Worm (Caenorhabditis elegans): ENCODE data around the gene T13C2.7.

DNA sequence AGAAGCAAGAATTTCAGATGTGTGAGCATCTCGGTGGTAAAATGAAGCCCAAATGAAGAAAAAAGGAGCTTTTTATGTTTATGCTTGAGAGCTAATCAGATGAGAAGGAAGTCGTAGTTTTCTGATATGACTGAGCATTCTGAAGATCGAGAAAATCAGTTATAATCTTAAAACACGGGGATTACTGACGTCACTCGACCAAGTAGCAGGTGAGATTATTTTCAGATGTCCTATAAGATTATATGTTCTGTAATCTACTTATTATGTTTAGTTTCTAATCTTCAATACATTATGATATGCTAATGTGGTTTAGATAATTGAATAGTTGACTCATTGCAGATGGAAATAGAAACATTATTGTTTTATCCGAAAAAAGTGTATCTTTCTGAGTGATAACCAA is 33.4 kb upstream of the T13C2.7 start, which contains the start of gene ins-14:
- TF ChIP-seq lin-13 (tag; optimal IDR thresholded peaks at IDR 0.05) (no peak), unc-62 (GFP tag; optimal IDR thresholded peaks at IDR 0.05) (no peak), blmp-1 (tag; optimal IDR thresholded peaks at IDR 0.05) (no peak), unc-39 (tag; optimal IDR thresholded peaks at IDR 0.05) (no peak), lsy-2 (tag; optimal IDR thresholded peaks at IDR 0.05) (no peak), nhr-237 (tag; optimal IDR thresholded peaks at IDR 0.05) (no peak), nhr-12 (tag; optimal IDR thresholded peaks at IDR 0.05) (no peak), snpc-4 (tag; optimal IDR thresholded peaks at IDR 0.05) (no peak), flh-1 (GFP tag; optimal IDR thresholded peaks at IDR 0.05) (no peak), ces-1 (GFP tag; optimal IDR thresholded peaks at IDR 0.05) (no peak), unc-120 (tag; optimal IDR thresholded peaks at IDR 0.05; ENCODE audit: poor library complexity, severe bottlenecking) (no peak)

Measured in whole organism, mixed stage, embryonic.